Fruit fly (Drosophila melanogaster) whole organism, embryonic: ENCODE data around the gene CG31870.

ENCODE experiments used
- Abd-B ChIP-seq: fragments of 200-800 bp; sonication (Bioruptor generic); optimal IDR thresholded peaks from 2 replicates; lab custom pipeline; 2018; ENCODE audit warnings: missing biosample characterization, mild to moderate bottlenecking, missing genetic modification characterization, moderate library complexity
- Aef1 ChIP-seq: fragments of 200-800 bp; sonication (Bioruptor generic); IDR thresholded peaks from 3 replicates; pipeline ENCODE4 v1.3.6; 2022; ENCODE audit warnings: missing biosample characterization, missing genetic modification characterization
- C15 ChIP-seq: fragments of 200-800 bp; sonication (Bioruptor generic); IDR thresholded peaks from 3 replicates; pipeline ENCODE4 v1.3.6; 2022; ENCODE audit warnings: missing biosample characterization, missing genetic modification characterization
- CG1024 ChIP-seq: fragments of 200-800 bp; sonication (Bioruptor generic); IDR thresholded peaks from 2 replicates; pipeline ENCODE4 v1.3.6; 2022; ENCODE audit warnings: missing biosample characterization, missing genetic modification characterization
- CG10543 ChIP-seq: fragments of 200-800 bp; sonication (Bioruptor generic); optimal IDR thresholded peaks from 3 replicates; lab custom pipeline; 2017; ENCODE audit warnings: missing biosample characterization, mild to moderate bottlenecking, missing genetic modification characterization, moderate library complexity
- CG11456 ChIP-seq: fragments of 200-800 bp; sonication (Bioruptor generic); IDR thresholded peaks from 3 replicates; pipeline ENCODE4 v1.3.6; 2022; ENCODE audit warnings: missing biosample characterization, missing genetic modification characterization
- CG12744 ChIP-seq: fragments of 200-800 bp; sonication (Bioruptor generic); optimal IDR thresholded peaks from 2 replicates; lab custom pipeline; 2016; ENCODE audit warnings: missing biosample characterization, missing genetic modification characterization
- CG13287 ChIP-seq: fragments of 200-800 bp; sonication (Bioruptor generic); IDR thresholded peaks from 2 replicates; pipeline ENCODE4 v1.3.6; 2022; ENCODE audit warnings: missing biosample characterization, missing genetic modification characterization; ENCODE audit not compliant: partially characterized antibody
- CG17802 ChIP-seq: fragments of 200-800 bp; sonication (Bioruptor generic); optimal IDR thresholded peaks from 2 replicates; lab custom pipeline; 2018; ENCODE audit warnings: missing biosample characterization, mild to moderate bottlenecking, missing genetic modification characterization, moderate library complexity
- CG18764 ChIP-seq: fragments of 200-800 bp; sonication (Bioruptor generic); optimal IDR thresholded peaks from 3 replicates; lab custom pipeline; 2016; ENCODE audit warnings: missing biosample characterization, missing genetic modification characterization
- CG2202 ChIP-seq: fragments of 200-800 bp; sonication (Bioruptor generic); optimal IDR thresholded peaks from 2 replicates; lab custom pipeline; 2018; ENCODE audit warnings: missing biosample characterization, mild to moderate bottlenecking, missing genetic modification characterization
- CG3995 ChIP-seq: fragments of 200-800 bp; sonication (Bioruptor generic); optimal IDR thresholded peaks from 3 replicates; lab custom pipeline; 2016; ENCODE audit warnings: missing biosample characterization, missing genetic modification characterization
- CG4282 ChIP-seq: fragments of 200-800 bp; sonication (Bioruptor generic); optimal IDR thresholded peaks from 2 replicates; lab custom pipeline; 2016; ENCODE audit warnings: missing biosample characterization, missing genetic modification characterization
- CG4328 ChIP-seq: fragments of 200-800 bp; sonication (Bioruptor generic); optimal IDR thresholded peaks from 3 replicates; lab custom pipeline; 2017; ENCODE audit warnings: missing biosample characterization, missing genetic modification reagents, missing genetic modification characterization
- CG6175 ChIP-seq: fragments of 200-800 bp; sonication (Bioruptor generic); IDR thresholded peaks from 3 replicates; pipeline ENCODE4 v1.3.6; 2022; ENCODE audit warnings: missing biosample characterization, missing genetic modification characterization
- CG8924 ChIP-seq: fragments of 200-800 bp; optimal IDR thresholded peaks from 3 replicates; lab custom pipeline; 2019; ENCODE audit warnings: missing biosample characterization, mild to moderate bottlenecking, missing genetic modification characterization, moderate library complexity
- CG9876 ChIP-seq: fragments of 200-800 bp; sonication (Bioruptor generic); optimal IDR thresholded peaks from 2 replicates; lab custom pipeline; 2016; ENCODE audit warnings: missing biosample characterization, missing genetic modification characterization
- CrebB ChIP-seq: fragments of 200-800 bp; sonication (Bioruptor generic); optimal IDR thresholded peaks from 3 replicates; lab custom pipeline; 2018; ENCODE audit warnings: missing biosample characterization, mild to moderate bottlenecking, missing genetic modification characterization
- Deaf1 ChIP-seq: fragments of 200-800 bp; optimal IDR thresholded peaks from 3 replicates; lab custom pipeline; 2019; ENCODE audit warnings: missing biosample characterization, mild to moderate bottlenecking, missing genetic modification characterization, moderate library complexity
- Dek ChIP-seq: fragments of 200-800 bp; sonication (Bioruptor generic); optimal IDR thresholded peaks from 3 replicates; lab custom pipeline; 2019; ENCODE audit warnings: missing biosample characterization, mild to moderate bottlenecking, missing genetic modification characterization, moderate library complexity
- Doc2 ChIP-seq: fragments of 200-800 bp; sonication (Bioruptor generic); IDR thresholded peaks from 2 replicates; pipeline ENCODE4 v1.3.6; 2022; ENCODE audit warnings: missing biosample characterization, missing genetic modification characterization
- Ets65A ChIP-seq: fragments of 200-800 bp; sonication (Bioruptor generic); peaks from one replicate; lab custom pipeline; 2016; ENCODE audit warnings: missing biosample characterization, missing genetic modification characterization
- Fer1 ChIP-seq: fragments of 200-800 bp; sonication (Bioruptor generic); optimal IDR thresholded peaks from 2 replicates; lab custom pipeline; 2017; ENCODE audit warnings: missing biosample characterization, mild to moderate bottlenecking, missing genetic modification characterization
- GATAe ChIP-seq: fragments of 200-800 bp; sonication (Bioruptor generic); conservative IDR thresholded peaks from 2 replicates; pipeline ENCODE4 v1.3.6; 2022; ENCODE audit warnings: missing biosample characterization, missing genetic modification characterization
- Hmr ChIP-seq: fragments of 200-800 bp; sonication (Bioruptor generic); optimal IDR thresholded peaks from 3 replicates; lab custom pipeline; 2017; ENCODE audit warnings: mild to moderate bottlenecking, missing biosample characterization, missing genetic modification reagents, missing genetic modification characterization
- Hr78 ChIP-seq, 2 experiments: fragments of 200-800 bp in 1 of 2; fragments of >200 bp in 1 of 2; sonication (Bioruptor generic) in 1 of 2; optimal IDR thresholded peaks; 2 replicates each; lab custom pipeline; 2017 to 2019; ENCODE audit warnings: missing biosample characterization in 2 of 2, missing genetic modification characterization in 2 of 2, mild to moderate bottlenecking in 1 of 2, moderate library complexity in 1 of 2
- Med ChIP-seq: fragments of 200-800 bp; sonication (Bioruptor generic); peaks from one replicate; lab custom pipeline; 2016; ENCODE audit warnings: missing biosample characterization, missing genetic modification characterization, mild to moderate bottlenecking, inconsistent platforms, moderate library complexity
- Pdp1 ChIP-seq, 2 experiments: fragments of 200-800 bp; sonication (Bioruptor generic); optimal IDR thresholded peaks; 3 replicates each; lab custom pipeline; 2016; ENCODE audit warnings: missing biosample characterization in 2 of 2, missing genetic modification characterization in 2 of 2, mild to moderate bottlenecking in 1 of 2, moderate library complexity in 1 of 2
- Usf ChIP-seq: fragments of 200-800 bp; sonication (Bioruptor generic); optimal IDR thresholded peaks from 2 replicates; lab custom pipeline; 2017; ENCODE audit warnings: missing genotype, missing biosample characterization, missing genetic modification characterization
- Xrp1 ChIP-seq: fragments of 200-800 bp; sonication (Bioruptor generic); IDR thresholded peaks from 2 replicates; pipeline ENCODE4 v1.3.6; 2022; ENCODE audit warnings: missing biosample characterization, missing genetic modification characterization
- ac ChIP-seq: fragments of 200-800 bp; sonication (Bioruptor generic); optimal IDR thresholded peaks from 3 replicates; lab custom pipeline; 2017; ENCODE audit warnings: missing biosample characterization, mild to moderate bottlenecking, missing genetic modification characterization
- bbx ChIP-seq: fragments of 200-800 bp; sonication (Bioruptor generic); IDR thresholded peaks from 2 replicates; pipeline ENCODE4 v1.3.6; 2022; ENCODE audit warnings: missing biosample characterization, missing genetic modification characterization; ENCODE audit not compliant: partially characterized antibody
- chm ChIP-seq: fragments of 200-800 bp; sonication (Bioruptor generic); IDR thresholded peaks from 2 replicates; pipeline ENCODE4 v1.3.6; 2022; ENCODE audit warnings: missing biosample characterization, missing genetic modification characterization
- dmrt11E ChIP-seq: fragments of 200-800 bp; sonication (Bioruptor generic); optimal IDR thresholded peaks from 3 replicates; lab custom pipeline; 2018; ENCODE audit warnings: missing biosample characterization, mild to moderate bottlenecking, missing genetic modification characterization, moderate library complexity
- fd102C ChIP-seq: fragments of 200-800 bp; sonication (Bioruptor generic); optimal IDR thresholded peaks from 2 replicates; lab custom pipeline; 2018; ENCODE audit warnings: missing biosample characterization, mild to moderate bottlenecking, missing genetic modification characterization, moderate library complexity
- gcm ChIP-seq: fragments of 200-800 bp; sonication (Bioruptor generic); optimal IDR thresholded peaks from 2 replicates; lab custom pipeline; 2019; ENCODE audit warnings: missing biosample characterization, mild to moderate bottlenecking, missing genetic modification characterization, moderate library complexity
- her ChIP-seq: fragments of 200-800 bp; sonication (Bioruptor generic); optimal IDR thresholded peaks from 2 replicates; lab custom pipeline; 2016; ENCODE audit warnings: missing biosample characterization, missing genetic modification characterization
- ind ChIP-seq: fragments of 200-800 bp; sonication (Bioruptor generic); optimal IDR thresholded peaks from 3 replicates; lab custom pipeline; 2016; ENCODE audit warnings: missing biosample characterization, missing genetic modification characterization
- insv ChIP-seq, 2 experiments: fragments of 200-800 bp; sonication (Bioruptor generic); optimal IDR thresholded peaks; 3 replicates each; lab custom pipeline; 2016 to 2018; ENCODE audit warnings: missing biosample characterization in 2 of 2, missing genetic modification characterization in 2 of 2
- jing ChIP-seq: fragments of 200-800 bp; sonication (Bioruptor generic); optimal IDR thresholded peaks from 2 replicates; lab custom pipeline; 2018; ENCODE audit warnings: missing biosample characterization, mild to moderate bottlenecking, missing genetic modification characterization
- mld ChIP-seq: fragments of 200-800 bp; sonication (Bioruptor generic); IDR thresholded peaks from 3 replicates; pipeline ENCODE4 v1.3.6; 2022; ENCODE audit warnings: missing biosample characterization, missing genetic modification characterization; ENCODE audit not compliant: partially characterized antibody
- nerfin-2 ChIP-seq: fragments of 200-800 bp; sonication (Bioruptor generic); IDR thresholded peaks from 2 replicates; pipeline ENCODE4 v1.3.6; 2022; ENCODE audit warnings: missing biosample characterization, missing genetic modification characterization; ENCODE audit not compliant: partially characterized antibody
- otp ChIP-seq: fragments of 200-800 bp; sonication (Bioruptor generic); IDR thresholded peaks from 3 replicates; pipeline ENCODE4, ENCODE4 v1.3.6; 2022; ENCODE audit warnings: missing biosample characterization, missing genetic modification characterization
- pnt ChIP-seq: fragments of 200-800 bp; sonication (Bioruptor generic); optimal IDR thresholded peaks from 3 replicates; lab custom pipeline; 2016; ENCODE audit warnings: missing biosample characterization, missing genetic modification characterization
- sob ChIP-seq: fragments of 200-800 bp; sonication (Bioruptor generic); IDR thresholded peaks from 2 replicates; pipeline ENCODE4 v1.3.6; 2022; ENCODE audit warnings: missing biosample characterization, missing genetic modification characterization
- tap ChIP-seq: fragments of 200-800 bp; optimal IDR thresholded peaks from 3 replicates; lab custom pipeline; 2019; ENCODE audit warnings: missing biosample characterization, mild to moderate bottlenecking, missing genetic modification characterization, moderate library complexity
- tio ChIP-seq: fragments of 200-800 bp; sonication (Bioruptor generic); optimal IDR thresholded peaks from 2 replicates; lab custom pipeline; 2017; ENCODE audit warnings: missing biosample characterization, missing genetic modification characterization, inconsistent platforms
- tx ChIP-seq: fragments of 200-800 bp; sonication (Bioruptor generic); optimal IDR thresholded peaks from 2 replicates; lab custom pipeline; 2016; ENCODE audit warnings: missing biosample characterization, missing genetic modification characterization
- zf30C ChIP-seq: fragments of 200-800 bp; sonication (Bioruptor generic); optimal IDR thresholded peaks from 3 replicates; lab custom pipeline; 2018; ENCODE audit warnings: missing biosample characterization, mild to moderate bottlenecking, missing genetic modification characterization

CG31870 gene

DNA sequence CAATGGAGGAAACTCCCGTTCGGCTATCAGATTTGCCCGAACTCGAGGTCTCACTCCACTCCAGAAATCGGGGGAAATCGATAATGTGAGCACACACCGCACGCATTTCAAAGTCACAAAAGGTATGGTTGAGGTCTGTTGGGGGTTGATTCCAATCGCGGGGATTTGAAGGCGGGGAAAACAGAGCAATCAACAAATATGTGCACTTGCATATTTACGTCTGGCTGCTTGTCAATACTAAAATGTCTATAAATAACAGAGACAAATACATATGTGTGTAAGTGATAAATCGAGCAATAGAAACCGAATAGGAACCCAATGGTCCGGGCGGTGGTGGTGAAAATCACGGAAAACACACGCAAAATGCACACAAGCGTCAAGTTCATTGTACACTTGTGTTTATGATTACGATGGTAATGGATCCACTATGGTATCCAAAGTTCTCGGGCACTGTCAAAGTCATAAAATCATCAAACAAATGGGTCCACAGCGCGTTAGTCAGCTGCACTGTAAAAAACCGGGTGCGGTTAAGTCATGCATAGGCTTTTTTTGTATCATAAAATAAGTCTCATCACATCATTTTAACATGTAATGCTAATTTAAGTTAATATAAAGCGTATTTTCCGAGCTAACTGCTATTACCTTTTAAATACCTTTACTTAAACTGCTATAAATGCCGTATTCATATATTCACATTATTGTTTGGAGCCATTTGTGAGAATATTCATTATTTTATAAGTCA is 38.0 kb upstream of the CG31870 start (continued):
- TF ChIP-seq her (GFP tag; lab: Kevin White, UChicago) (peak; percentile 74), CG4282 (GFP tag; lab: Kevin White, UChicago) (peak; percentile 74), Dek (tag; lab: Kevin White, UChicago) (peak; percentile 48), Pdp1 (GFP tag; optimal IDR thresholded peaks at IDR 0.05; lab: Kevin White, UChicago) (peak; percentile 75 to 89), tio (GFP tag; lab: Kevin White, UChicago) (peak; percentile 79), ac (GFP tag; lab: Kevin White, UChicago) (peak; percentile 95), CG8924 (tag; lab: Kevin White, UChicago) (peak; percentile 72), CG18764 (GFP tag; lab: Kevin White, UChicago) (peak; percentile 92), CG10543 (peak; percentile 75), Deaf1 (tag; lab: Kevin White, UChicago) (peak; percentile 44), CG2202 (tag; lab: Kevin White, UChicago) (peak; percentile 97), CG12744 (GFP tag; lab: Kevin White, UChicago) (peak; percentile 84), CG4328 (GFP tag; lab: Kevin White, UChicago) (peak; percentile 83), Hmr (GFP tag; lab: Kevin White, UChicago) (peak; percentile 82), CG1024 (GFP tag; lab: Robert Waterston, UW) (peak; percentile 89), nerfin-2 (GFP tag; lab: Robert Waterston, UW) (no peak), otp (GFP tag; lab: Robert Waterston, UW) (peak; percentile 95), Med (GFP tag; lab: Kevin White, UChicago) (peak; percentile 96), fd102C (GFP tag; lab: Kevin White, UChicago) (peak; percentile 91), Abd-B (GFP tag; lab: Kevin White, UChicago) (peak; percentile 60), Aef1 (GFP tag; lab: Robert Waterston, UW) (no peak), gcm (GFP tag; lab: Kevin White, UChicago) (peak; percentile 84), sob (peak; percentile 86), insv (GFP tag; optimal IDR thresholded peaks at IDR 0.05; lab: Kevin White, UChicago) (peak in 1 of 2 experiments; percentile 32), CG13287 (no peak), chm (GFP tag; lab: Robert Waterston, UW) (peak; percentile 92; the same call in 1 of the 2 replicates), Fer1 (peak; percentile 79), Hr78 (GFP tag; optimal IDR thresholded peaks at IDR 0.05; lab: Kevin White, UChicago) (peak in 1 of 2 experiments; percentile 25), bbx (GFP tag; lab: Robert Waterston, UW) (no peak), tx (GFP tag; lab: Kevin White, UChicago) (peak; percentile 64), jing (peak; percentile 63), CG9876 (GFP tag; lab: Kevin White, UChicago) (peak; percentile 87), Xrp1 (GFP tag; lab: Robert Waterston, UW) (peak; percentile 97), tap (peak; percentile 62), CG11456 (peak; percentile 80), mld (no peak), Ets65A (peak; percentile 91), CrebB (tag; lab: Kevin White, UChicago) (peak; percentile 87), dmrt11E (tag; lab: Kevin White, UChicago) (peak; percentile 98), zf30C (GFP tag; lab: Kevin White, UChicago) (no peak), ind (GFP tag; lab: Kevin White, UChicago) (peak; percentile 36), CG3995 (GFP tag; lab: Kevin White, UChicago) (peak; percentile 16), C15 (GFP tag; lab: Robert Waterston, UW) (no peak), CG17802 (tag; lab: Kevin White, UChicago) (peak; percentile 77), GATAe (GFP tag; lab: Robert Waterston, UW) (no peak), pnt (GFP tag; lab: Kevin White, UChicago) (peak; percentile 84), CG6175 (GFP tag; lab: Robert Waterston, UW) (peak; percentile 55; the same call in 1 of the 3 replicates), Usf (GFP tag; lab: Kevin White, UChicago) (peak; percentile 78), Doc2 (0 out of 2 replicates have a peak, but pooled peaks have one; percentile 52)
